Fruit fly (Drosophila melanogaster): ENCODE measurements around the gene byn.

DNA sequence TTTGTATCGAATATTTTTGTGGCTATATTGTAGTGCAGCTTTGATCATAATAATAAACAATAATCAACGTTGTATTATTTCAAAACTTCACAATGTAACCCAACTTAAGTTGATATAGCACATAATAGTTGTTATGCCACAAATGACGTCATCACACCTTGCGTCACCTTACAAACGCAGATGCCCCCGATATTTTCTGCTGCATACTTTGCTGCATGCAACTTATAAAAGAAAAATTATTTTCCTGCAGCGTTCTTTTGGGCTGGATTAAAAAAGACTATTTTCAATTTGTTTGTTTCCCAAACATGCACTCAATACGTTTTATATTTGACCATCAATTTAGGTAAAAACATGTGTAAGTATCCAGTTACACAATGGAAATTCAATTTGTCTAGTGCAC lies 9.3 kb upstream of the byn start:
- TF ChIP-seq fd96Ca (GFP tag; IDR thresholded peaks at IDR 0.05) (no peak), CG15710 (tag; optimal IDR thresholded peaks at IDR 0.05) (no peak), CG17806 (tag; optimal IDR thresholded peaks at IDR 0.05) (no peak), CG9948 (tag; optimal IDR thresholded peaks at IDR 0.05) (no peak)
